Worm (Caenorhabditis elegans) whole organism, mixed stage, embryonic: Measurements from ENCODE around the gene C49F5.6.

Experiments used
- M03D4.4 ChIP-seq: sonication (generic microtip); optimal IDR thresholded peaks from 2 replicates; lab custom pipeline; 2017; ENCODE audit warnings: mild to moderate bottlenecking, missing genetic modification characterization, missing compliant biosample characterization
- bed-3 ChIP-seq: fragments of 200-800 bp; sonication (Bioruptor generic); optimal IDR thresholded peaks from 3 replicates; lab custom pipeline; 2018; ENCODE audit warnings: mild to moderate bottlenecking, missing genetic modification characterization, moderate library complexity, missing compliant biosample characterization
- blmp-1 ChIP-seq: fragments of 150-350 bp; optimal IDR thresholded peaks from 2 replicates; lab custom pipeline; 2014; ENCODE audit warnings: missing biosample characterization, missing genetic modification characterization
- ceh-39 ChIP-seq: fragments of 150-350 bp; optimal IDR thresholded peaks from 2 replicates; lab custom pipeline; 2014; ENCODE audit warnings: missing biosample characterization, missing genetic modification characterization
- ceh-43 ChIP-seq: fragments of 200-800 bp; sonication (Bioruptor generic); optimal IDR thresholded peaks from 2 replicates; lab custom pipeline; 2018; ENCODE audit warnings: mild to moderate bottlenecking, missing genetic modification characterization, moderate library complexity, missing compliant biosample characterization
- ceh-83 ChIP-seq: fragments of 200-800 bp; sonication (Bioruptor generic); optimal IDR thresholded peaks from 2 replicates; lab custom pipeline; 2018; ENCODE audit warnings: mild to moderate bottlenecking, missing genetic modification characterization, missing compliant biosample characterization
- ces-1 ChIP-seq: fragments of 150-350 bp; optimal IDR thresholded peaks from 2 replicates; lab custom pipeline; 2014; ENCODE audit warnings: missing biosample characterization, missing genetic modification reagents, missing genetic modification characterization
- cnd-1 ChIP-seq: fragments of 200-800 bp; sonication (Bioruptor generic); optimal IDR thresholded peaks from 2 replicates; lab custom pipeline; 2018; ENCODE audit warnings: mild to moderate bottlenecking, missing genetic modification characterization, missing compliant biosample characterization
- drap-1 ChIP-seq: fragments of 200-800 bp; sonication (Bioruptor generic); optimal IDR thresholded peaks from 3 replicates; lab custom pipeline; 2018; ENCODE audit warnings: mild to moderate bottlenecking, missing genetic modification characterization, missing compliant biosample characterization
- elt-1 ChIP-seq: sonication (generic microtip); optimal IDR thresholded peaks from 2 replicates; lab custom pipeline; 2017; ENCODE audit warnings: missing genetic modification characterization, mild to moderate bottlenecking, missing compliant biosample characterization, antibody characterized with exemption, moderate library complexity, borderline replicate concordance; ENCODE audit not compliant: insufficient read depth
- elt-3 ChIP-seq: fragments of 150-350 bp; optimal IDR thresholded peaks from 2 replicates; lab custom pipeline; 2014; ENCODE audit warnings: missing biosample characterization, missing genetic modification characterization
- flh-1 ChIP-seq: fragments of 200-800 bp; sonication (Bioruptor generic); optimal IDR thresholded peaks from 2 replicates; lab custom pipeline; 2018; ENCODE audit warnings: mild to moderate bottlenecking, missing genetic modification characterization, moderate library complexity, missing compliant biosample characterization
- ham-2 ChIP-seq: fragments of 200-800 bp; sonication (Bioruptor generic); optimal IDR thresholded peaks from 2 replicates; lab custom pipeline; 2018; ENCODE audit warnings: mild to moderate bottlenecking, missing genetic modification characterization, missing compliant biosample characterization
- hlh-1 ChIP-seq: fragments of 150-350 bp; optimal IDR thresholded peaks from 2 replicates; lab custom pipeline; 2014; ENCODE audit warnings: missing biosample characterization, missing genetic modification reagents, missing genetic modification characterization
- lin-13 ChIP-seq: fragments of 150-350 bp; optimal IDR thresholded peaks from 2 replicates; lab custom pipeline; 2014; ENCODE audit warnings: missing biosample characterization, missing genetic modification characterization
- lin-32 ChIP-seq: fragments of 200-800 bp; sonication (Bioruptor generic); optimal IDR thresholded peaks from 2 replicates; lab custom pipeline; 2018; ENCODE audit warnings: mild to moderate bottlenecking, missing genetic modification characterization, missing compliant biosample characterization
- lsy-2 ChIP-seq: fragments of 150-350 bp; optimal IDR thresholded peaks from 2 replicates; lab custom pipeline; 2014; ENCODE audit warnings: missing biosample characterization, missing genetic modification characterization
- mab-5 ChIP-seq: fragments of 150-350 bp; optimal IDR thresholded peaks from 2 replicates; lab custom pipeline; 2014; ENCODE audit warnings: missing biosample characterization, missing genetic modification characterization
- mep-1 ChIP-seq: fragments of 150-350 bp; optimal IDR thresholded peaks from 2 replicates; lab custom pipeline; 2017; ENCODE audit warnings: missing biosample characterization, missing genetic modification reagents, missing genetic modification characterization, inconsistent platforms
- mls-2 ChIP-seq: sonication (generic microtip); optimal IDR thresholded peaks from 2 replicates; lab custom pipeline; 2016; ENCODE audit warnings: mild to moderate bottlenecking, missing genetic modification characterization, moderate library complexity, missing compliant biosample characterization
- nhr-12 ChIP-seq: fragments of 150-350 bp; optimal IDR thresholded peaks from 2 replicates; lab custom pipeline; 2014; ENCODE audit warnings: missing biosample characterization, missing genetic modification characterization
- nhr-2 ChIP-seq: fragments of 150-350 bp; optimal IDR thresholded peaks from 2 replicates; lab custom pipeline; 2014; ENCODE audit warnings: missing biosample characterization, missing genetic modification characterization
- nhr-237 ChIP-seq: fragments of 150-350 bp; optimal IDR thresholded peaks from 2 replicates; lab custom pipeline; 2014; ENCODE audit warnings: missing biosample characterization, missing genetic modification characterization
- nhr-76 ChIP-seq: sonication (generic microtip); optimal IDR thresholded peaks from 2 replicates; lab custom pipeline; 2017; ENCODE audit warnings: missing biosample characterization, missing genetic modification characterization
- pha-4 ChIP-seq: fragments of 150-350 bp; optimal IDR thresholded peaks from 2 replicates; lab custom pipeline; 2018; ENCODE audit warnings: missing biosample characterization, missing genetic modification reagents, missing genetic modification characterization
- sem-2 ChIP-seq: fragments of 200-800 bp; sonication (Bioruptor generic); optimal IDR thresholded peaks from 2 replicates; lab custom pipeline; 2018; ENCODE audit warnings: mild to moderate bottlenecking, missing genetic modification characterization, missing compliant biosample characterization
- snpc-4 ChIP-seq: fragments of 150-350 bp; optimal IDR thresholded peaks from 2 replicates; lab custom pipeline; 2014; ENCODE audit warnings: missing biosample characterization, missing genetic modification characterization
- sptf-1 ChIP-seq: sonication (generic microtip); optimal IDR thresholded peaks from 2 replicates; lab custom pipeline; 2017; ENCODE audit warnings: mild to moderate bottlenecking, missing genetic modification characterization, moderate library complexity, missing compliant biosample characterization
- tbx-8 ChIP-seq: fragments of 200-800 bp; sonication (Bioruptor generic); optimal IDR thresholded peaks from 2 replicates; lab custom pipeline; 2018; ENCODE audit warnings: mild to moderate bottlenecking, missing genetic modification characterization, moderate library complexity, missing compliant biosample characterization
- unc-39 ChIP-seq: fragments of 150-350 bp; optimal IDR thresholded peaks from 2 replicates; lab custom pipeline; 2014; ENCODE audit warnings: missing biosample characterization, missing genetic modification characterization
- unc-62 ChIP-seq: fragments of 150-350 bp; optimal IDR thresholded peaks from 2 replicates; lab custom pipeline; 2014; ENCODE audit warnings: missing biosample characterization, missing genetic modification reagents, missing genetic modification characterization
- zip-8 ChIP-seq: fragments of 150-350 bp; optimal IDR thresholded peaks from 2 replicates; lab custom pipeline; 2014; ENCODE audit warnings: missing biosample characterization, missing genetic modification characterization

C49F5.6 gene

ce11 chrX:11987900-11988364, at the start of gene C49F5.6:
Gene C49F5.6, plus strand, starts transcription at chrX:11988314.
- no peak for TF ChIP-seq blmp-1
- no peak for TF ChIP-seq ceh-43 (GFP tag; lab: Kevin White, UChicago)
- TF ChIP-seq nhr-2 (tag; lab: Kevin White, UChicago) = no peak
- TF ChIP-seq hlh-1 = no peak
- TF ChIP-seq lin-13 = no peak
- no peak for TF ChIP-seq ces-1 (GFP tag; lab: Kevin White, UChicago)
- no peak for TF ChIP-seq unc-39 (tag; lab: Kevin White, UChicago)
- no peak for TF ChIP-seq unc-62
- no peak for TF ChIP-seq drap-1
- TF ChIP-seq elt-3 (tag; lab: Kevin White, UChicago) = no peak
- no peak for TF ChIP-seq zip-8
- no peak for TF ChIP-seq nhr-237
- TF ChIP-seq lsy-2 = no peak
- TF ChIP-seq mab-5 (tag; lab: Kevin White, UChicago) = no peak
- TF ChIP-seq snpc-4 (tag; lab: Kevin White, UChicago) = no peak

- TF ChIP-seq elt-3 (tag; lab: Kevin White, UChicago) = no peak
- TF ChIP-seq sem-2 = no peak
- no peak for TF ChIP-seq lin-32 (GFP tag; lab: Kevin White, UChicago)
- TF ChIP-seq ham-2 (GFP tag; lab: Kevin White, UChicago) = no peak
- TF ChIP-seq ceh-83 (GFP tag; lab: Kevin White, UChicago) = no peak
- no peak for TF ChIP-seq mls-2 (tag; lab: Kevin White, UChicago)
- TF ChIP-seq nhr-237 = no peak
- no peak for TF ChIP-seq unc-62
- no peak for TF ChIP-seq unc-39 (tag; lab: Kevin White, UChicago)
- no peak for TF ChIP-seq ceh-39
- no peak for TF ChIP-seq bed-3 (GFP tag; lab: Kevin White, UChicago)
- TF ChIP-seq lsy-2 = no peak
- no peak for TF ChIP-seq sptf-1
- no peak for TF ChIP-seq zip-8
- no peak for TF ChIP-seq blmp-1
- TF ChIP-seq tbx-8 = no peak
- TF ChIP-seq ceh-43 (GFP tag; lab: Kevin White, UChicago) = no peak
Measured at ce11 chrX:11938826-11939225, 49.3 kb upstream of the C49F5.6 start, which contains the start of gene F55G7.5. Gene F55G7.5, minus strand, starts transcription at chrX:11938926.

- TF ChIP-seq sem-2 (no peak), nhr-76 (tag; lab: Kevin White, UChicago) (no peak), flh-1 (GFP tag; lab: Kevin White, UChicago) (no peak), drap-1 (no peak), cnd-1 (tag; lab: Kevin White, UChicago) (no peak), snpc-4 (tag; lab: Kevin White, UChicago) (no peak), mep-1 (no peak), zip-8 (no peak), lin-13 (no peak), elt-3 (tag; lab: Kevin White, UChicago) (no peak), ceh-43 (GFP tag; lab: Kevin White, UChicago) (no peak), nhr-2 (tag; lab: Kevin White, UChicago) (no peak), elt-1 (no peak), M03D4.4 (tag; lab: Kevin White, UChicago) (no peak), nhr-12 (tag; lab: Kevin White, UChicago) (no peak), mab-5 (tag; lab: Kevin White, UChicago) (no peak)
Measured at ce11 chrX:11941951-11942350, 46.2 kb upstream of the C49F5.6 start, which contains the start of gene F55G7.3. Gene F55G7.3, minus strand, starts transcription at chrX:11942051.

ce11 chrX:11946788-11947463, 41.2 kb upstream of the C49F5.6 start, which contains the start of gene nfya-1:
Gene nfya-1, minus strand, starts transcription at chrX:11946838.
- TF ChIP-seq mab-5 (tag; lab: Kevin White, UChicago) (no peak), lin-32 (GFP tag; lab: Kevin White, UChicago) (no peak), lin-13 (peak; percentile 32), ceh-43 (GFP tag; lab: Kevin White, UChicago) (no peak), unc-39 (tag; lab: Kevin White, UChicago) (no peak), pha-4 (tag; lab: Kevin White, UChicago) (peak; percentile 28), lsy-2 (no peak), ceh-39 (peak; percentile 59), mep-1 (peak; percentile 38), hlh-1 (peak; percentile 62), unc-62 (no peak), ces-1 (GFP tag; lab: Kevin White, UChicago) (peak; percentile 44)
